Fruit fly (Drosophila melanogaster) whole organism, embryonic: ENCODE measurements around the gene CG45428.

Experiments
- Antp ChIP-seq: fragments of 200-800 bp; sonication (Bioruptor generic); optimal IDR thresholded peaks from 3 replicates; lab custom pipeline; 2016; ENCODE audit warnings: missing biosample characterization, missing genetic modification characterization
- Atf3 ChIP-seq: fragments of 200-800 bp; sonication (Bioruptor generic); optimal IDR thresholded peaks from 3 replicates; lab custom pipeline; 2016; ENCODE audit warnings: missing biosample characterization, missing genetic modification characterization
- CG10431 ChIP-seq: fragments of 200-800 bp; sonication (Bioruptor generic); optimal IDR thresholded peaks from 3 replicates; lab custom pipeline; 2018; ENCODE audit warnings: missing biosample characterization, mild to moderate bottlenecking, missing genetic modification characterization
- CG11398 ChIP-seq: fragments of 200-800 bp; sonication (Bioruptor generic); optimal IDR thresholded peaks from 2 replicates; lab custom pipeline; 2016; ENCODE audit warnings: missing biosample characterization, missing genetic modification characterization
- CG12219 ChIP-seq: fragments of 200-800 bp; sonication (Bioruptor generic); optimal IDR thresholded peaks from 3 replicates; lab custom pipeline; 2018; ENCODE audit warnings: missing biosample characterization, mild to moderate bottlenecking, missing genetic modification characterization
- CG12769 ChIP-seq: fragments of 200-800 bp; sonication (Bioruptor generic); optimal IDR thresholded peaks from 2 replicates; lab custom pipeline; 2019; ENCODE audit warnings: missing biosample characterization, mild to moderate bottlenecking, missing genetic modification characterization, moderate library complexity
- CG14965 ChIP-seq: fragments of 200-800 bp; sonication (Bioruptor generic); optimal IDR thresholded peaks from 2 replicates; lab custom pipeline; 2016; ENCODE audit warnings: missing biosample characterization, missing genetic modification characterization, borderline replicate concordance
- CG16815 ChIP-seq: fragments of 200-800 bp; sonication (Bioruptor generic); optimal IDR thresholded peaks from 3 replicates; lab custom pipeline; 2017; ENCODE audit warnings: missing biosample characterization, mild to moderate bottlenecking, missing genetic modification characterization
- CG17186 ChIP-seq: fragments of 200-800 bp; sonication (Bioruptor generic); optimal IDR thresholded peaks from 3 replicates; lab custom pipeline; 2017; ENCODE audit warnings: missing biosample characterization, missing genetic modification reagents, missing genetic modification characterization
- CG17612 ChIP-seq: fragments of 200-800 bp; sonication (Bioruptor generic); IDR thresholded peaks from 2 replicates; pipeline ENCODE4 v1.3.6; 2022; ENCODE audit warnings: missing biosample characterization, missing genetic modification characterization
- CG17829 ChIP-seq: fragments of 200-800 bp; optimal IDR thresholded peaks from 2 replicates; lab custom pipeline; 2019; ENCODE audit warnings: missing biosample characterization, mild to moderate bottlenecking, missing genetic modification characterization, moderate library complexity
- CG2199 ChIP-seq: fragments of 200-800 bp; sonication (Bioruptor generic); IDR thresholded peaks from 3 replicates; pipeline ENCODE4 v1.3.6; 2022; ENCODE audit warnings: missing biosample characterization, missing genetic modification characterization
- CG30431 ChIP-seq: fragments of 200-800 bp; sonication (Bioruptor generic); optimal IDR thresholded peaks from 2 replicates; lab custom pipeline; 2017; ENCODE audit warnings: missing biosample characterization, missing genetic modification characterization
- CG7745 ChIP-seq: fragments of 200-800 bp; sonication (Bioruptor generic); optimal IDR thresholded peaks from 2 replicates; lab custom pipeline; 2018; ENCODE audit warnings: missing biosample characterization, mild to moderate bottlenecking, missing genetic modification characterization, moderate library complexity
- CG7839 ChIP-seq: fragments of 200-800 bp; sonication (Bioruptor generic); optimal IDR thresholded peaks from 3 replicates; lab custom pipeline; 2018; ENCODE audit warnings: missing biosample characterization, mild to moderate bottlenecking, missing genetic modification characterization, moderate library complexity
- CG7928 ChIP-seq: fragments of 200-800 bp; sonication (Bioruptor generic); optimal IDR thresholded peaks from 2 replicates; lab custom pipeline; 2017; ENCODE audit warnings: missing biosample characterization, mild to moderate bottlenecking, missing genetic modification characterization
- CG8478 ChIP-seq: fragments of >200 bp; optimal IDR thresholded peaks from 2 replicates; lab custom pipeline; 2018
- CG9727 ChIP-seq: fragments of 200-800 bp; sonication (Bioruptor generic); optimal IDR thresholded peaks from 3 replicates; lab custom pipeline; 2017; ENCODE audit warnings: missing biosample characterization, mild to moderate bottlenecking, missing genetic modification characterization
- CG9817 ChIP-seq: fragments of 200-800 bp; sonication (Bioruptor generic); optimal IDR thresholded peaks from 2 replicates; lab custom pipeline; 2018; ENCODE audit warnings: missing biosample characterization, mild to moderate bottlenecking, missing genetic modification characterization, moderate library complexity
- Doc3 ChIP-seq: fragments of 200-800 bp; sonication (Bioruptor generic); IDR thresholded peaks from 3 replicates; pipeline ENCODE4 v1.3.6; 2022; ENCODE audit warnings: missing biosample characterization, missing genetic modification characterization; ENCODE audit not compliant: partially characterized antibody
- Fer1 ChIP-seq: fragments of 200-800 bp; sonication (Bioruptor generic); optimal IDR thresholded peaks from 2 replicates; lab custom pipeline; 2017; ENCODE audit warnings: missing biosample characterization, mild to moderate bottlenecking, missing genetic modification characterization
- Hmx ChIP-seq: fragments of 200-800 bp; sonication (Bioruptor generic); optimal IDR thresholded peaks from 2 replicates; lab custom pipeline; 2016; ENCODE audit warnings: missing biosample characterization, missing genetic modification characterization
- Hr3 ChIP-seq: fragments of 200-800 bp; sonication (Bioruptor generic); optimal IDR thresholded peaks from 3 replicates; lab custom pipeline; 2016; ENCODE audit warnings: missing biosample characterization, missing genetic modification characterization
- Lim3 ChIP-seq: fragments of 200-800 bp; sonication (Bioruptor generic); IDR thresholded peaks from 2 replicates; pipeline ENCODE4 v1.3.6; 2022; ENCODE audit warnings: missing biosample characterization, missing genetic modification characterization
- MESR4 ChIP-seq: fragments of 200-800 bp; sonication (Bioruptor generic); optimal IDR thresholded peaks from 2 replicates; lab custom pipeline; 2018; ENCODE audit warnings: missing biosample characterization, mild to moderate bottlenecking, missing genetic modification characterization, moderate library complexity
- Meics ChIP-seq: fragments of 200-800 bp; sonication (Bioruptor generic); optimal IDR thresholded peaks from 2 replicates; lab custom pipeline; 2017; ENCODE audit warnings: missing biosample characterization, mild to moderate bottlenecking, missing genetic modification characterization
- NC2α ChIP-seq: fragments of 200-800 bp; sonication (Bioruptor generic); optimal IDR thresholded peaks from 2 replicates; lab custom pipeline; 2016; ENCODE audit warnings: missing biosample characterization, missing genetic modification characterization
- Oli ChIP-seq: fragments of 200-800 bp; sonication (Bioruptor generic); optimal IDR thresholded peaks from 2 replicates; lab custom pipeline; 2018; ENCODE audit warnings: missing biosample characterization, mild to moderate bottlenecking, missing genetic modification characterization, moderate library complexity
- Poxn ChIP-seq: fragments of 200-800 bp; sonication (Bioruptor generic); IDR thresholded peaks from 2 replicates; pipeline ENCODE4 v1.3.6; 2022; ENCODE audit warnings: missing biosample characterization, missing genetic modification characterization
- Sry-δ ChIP-seq: fragments of 200-800 bp; sonication (Bioruptor generic); optimal IDR thresholded peaks from 2 replicates; lab custom pipeline; 2016; ENCODE audit warnings: missing biosample characterization, missing genetic modification characterization
- cas ChIP-seq: fragments of 200-800 bp; sonication (Bioruptor generic); IDR thresholded peaks from 2 replicates; pipeline ENCODE4 v1.3.6; 2022; ENCODE audit warnings: missing biosample characterization, missing genetic modification characterization
- cato ChIP-seq: fragments of 200-800 bp; sonication (Bioruptor generic); optimal IDR thresholded peaks from 2 replicates; lab custom pipeline; 2016; ENCODE audit warnings: missing biosample characterization, missing genetic modification characterization, borderline replicate concordance
- caup ChIP-seq: fragments of 200-800 bp; sonication (Bioruptor generic); optimal IDR thresholded peaks from 3 replicates; lab custom pipeline; 2017; ENCODE audit warnings: missing biosample characterization, mild to moderate bottlenecking, missing genetic modification characterization, moderate library complexity; ENCODE audit not compliant: severe bottlenecking
- dimm ChIP-seq: fragments of 200-800 bp; sonication (Bioruptor generic); IDR thresholded peaks from 2 replicates; pipeline ENCODE4 v1.3.6; 2022; ENCODE audit warnings: missing biosample characterization, missing genetic modification characterization
- eve ChIP-seq, 2 experiments: fragments of >200 bp; optimal IDR thresholded peaks; 2 replicates each; lab custom pipeline; 2017; ENCODE audit warnings: missing biosample characterization in 2 of 2, missing genetic modification characterization in 2 of 2
- fd96Cb ChIP-seq: fragments of 200-800 bp; sonication (Bioruptor generic); optimal IDR thresholded peaks from 2 replicates; lab custom pipeline; 2018; ENCODE audit warnings: missing biosample characterization, mild to moderate bottlenecking, missing genetic modification characterization, moderate library complexity
- kay ChIP-seq: fragments of 200-800 bp; sonication (Bioruptor generic); optimal IDR thresholded peaks from 2 replicates; lab custom pipeline; 2016; ENCODE audit warnings: missing biosample characterization, missing genetic modification characterization
- lilli ChIP-seq: fragments of 200-800 bp; sonication (Bioruptor generic); optimal IDR thresholded peaks from 3 replicates; lab custom pipeline; 2016; ENCODE audit warnings: missing biosample characterization, missing genetic modification characterization
- nerfin-1 ChIP-seq: fragments of 200-800 bp; sonication (Bioruptor generic); optimal IDR thresholded peaks from 3 replicates; lab custom pipeline; 2019; ENCODE audit warnings: missing biosample characterization, mild to moderate bottlenecking, missing genetic modification characterization, moderate library complexity
- pan ChIP-seq, 4 experiments: fragments of >200 bp in 3 of 4; fragments of 200-800 bp in 1 of 4; sonication (Bioruptor generic) in 1 of 4; optimal IDR thresholded peaks in 3 of 4; IDR thresholded peaks in 1 of 4; 2 replicates each; pipeline versions ENCODE4 v1.3.6 to Lab custom; 2017 to 2022; ENCODE audit warnings: missing biosample characterization in 2 of 4, missing genetic modification characterization in 2 of 4, mixed read lengths in 1 of 4
- phol ChIP-seq: fragments of 200-800 bp; sonication (Bioruptor generic); optimal IDR thresholded peaks from 3 replicates; lab custom pipeline; 2018; ENCODE audit warnings: missing biosample characterization, mild to moderate bottlenecking, missing genetic modification characterization, moderate library complexity
- prd ChIP-seq, 3 experiments: fragments of >200 bp in 2 of 3; fragments of 200-800 bp in 1 of 3; sonication (Bioruptor generic) in 1 of 3; optimal IDR thresholded peaks in 2 of 3; IDR thresholded peaks in 1 of 3; 2 replicates in 2 of 3; 3 replicates in 1 of 3; pipeline versions ENCODE4 v1.3.6 to Lab custom; 2017 to 2022; ENCODE audit warnings: missing biosample characterization in 1 of 3, missing genetic modification characterization in 1 of 3
- ranshi ChIP-seq: fragments of 200-800 bp; sonication (Bioruptor generic); IDR thresholded peaks from 2 replicates; pipeline ENCODE4 v1.3.6; 2022; ENCODE audit warnings: missing biosample characterization, missing genetic modification characterization
- schlank ChIP-seq: fragments of 200-800 bp; sonication (Bioruptor generic); optimal IDR thresholded peaks from 2 replicates; lab custom pipeline; 2018; ENCODE audit warnings: missing biosample characterization, mild to moderate bottlenecking, missing genetic modification characterization
- sd ChIP-seq: fragments of 200-800 bp; sonication (Bioruptor generic); optimal IDR thresholded peaks from 3 replicates; lab custom pipeline; 2018; ENCODE audit warnings: missing biosample characterization, mild to moderate bottlenecking, missing genetic modification characterization, moderate library complexity
- slou ChIP-seq: fragments of 200-800 bp; sonication (Bioruptor generic); optimal IDR thresholded peaks from 3 replicates; lab custom pipeline; 2016; ENCODE audit warnings: missing biosample characterization, missing genetic modification characterization
- twi ChIP-seq: fragments of 200-800 bp; optimal IDR thresholded peaks from 2 replicates; lab custom pipeline; 2019; ENCODE audit warnings: missing biosample characterization, mild to moderate bottlenecking, missing genetic modification characterization, moderate library complexity
- z ChIP-seq: fragments of 200-800 bp; sonication (Bioruptor generic); IDR thresholded peaks from 3 replicates; pipeline ENCODE4 v1.3.6; 2022; ENCODE audit warnings: missing biosample characterization, missing genetic modification characterization

Gene CG45428

dm6 chr3L:22835144-22835964, 1.5 kb downstream of the CG45428 start, which contains the start of gene jim (continued):
- peak; percentile 68 for TF ChIP-seq Fer1 (GFP tag; lab: Kevin White, UChicago)
- no peak for TF ChIP-seq Oli (tag; lab: Kevin White, UChicago)
- peak; percentile 93 for TF ChIP-seq CG12769 (tag; lab: Kevin White, UChicago)
- TF ChIP-seq CG12219 (GFP tag; lab: Kevin White, UChicago), result no peak
- no peak for TF ChIP-seq phol (tag; lab: Kevin White, UChicago)
- TF ChIP-seq CG17829, result no peak
- 0 out of 3 replicates have a peak, but pooled peaks have one; percentile 12 for TF ChIP-seq z
- no peak for TF ChIP-seq CG30431 (GFP tag; lab: Kevin White, UChicago)
- TF ChIP-seq kay (GFP tag; lab: Kevin White, UChicago), result no peak
- no peak for TF ChIP-seq CG7745 (tag; lab: Kevin White, UChicago)
- TF ChIP-seq NC2α (GFP tag; lab: Kevin White, UChicago), result no peak
- TF ChIP-seq eve (GFP tag; optimal IDR thresholded peaks at IDR 0.05; lab: Kevin White, UChicago), result no peak
- no peak for TF ChIP-seq CG7928
- no peak for TF ChIP-seq CG8478 (lab: Kevin White, UChicago)
- TF ChIP-seq cas (GFP tag; lab: Robert Waterston, UW), result no peak
- no peak for TF ChIP-seq dimm (GFP tag; lab: Robert Waterston, UW)
- no peak for TF ChIP-seq MESR4 (GFP tag; lab: Kevin White, UChicago)
- no peak for TF ChIP-seq CG17186 (GFP tag; lab: Kevin White, UChicago)
- TF ChIP-seq Hr3 (GFP tag; lab: Kevin White, UChicago), result no peak
- no peak for TF ChIP-seq Hmx (GFP tag; lab: Kevin White, UChicago)
- no peak for TF ChIP-seq CG10431
- no peak for TF ChIP-seq prd (optimal IDR thresholded peaks at IDR 0.05; lab: Kevin White, UChicago)
- TF ChIP-seq prd (GFP tag; IDR thresholded peaks at IDR 0.05; lab: Robert Waterston, UW), result no peak
- TF ChIP-seq CG9727 (GFP tag; lab: Kevin White, UChicago), result no peak
- TF ChIP-seq CG17612 (GFP tag; lab: Robert Waterston, UW), result no peak
- TF ChIP-seq sd (tag; lab: Kevin White, UChicago), result no peak
- TF ChIP-seq CG2199, result no peak
- TF ChIP-seq lilli (GFP tag; lab: Kevin White, UChicago), result no peak
- TF ChIP-seq slou (GFP tag; lab: Kevin White, UChicago), result no peak
- TF ChIP-seq cato, result no peak
- TF ChIP-seq CG11398, result no peak
- TF ChIP-seq Doc3 (GFP tag; lab: Robert Waterston, UW), result no peak
- peak; percentile 36 for TF ChIP-seq nerfin-1
- no peak for TF ChIP-seq CG16815 (GFP tag; lab: Kevin White, UChicago)
- no peak for TF ChIP-seq twi (tag; lab: Kevin White, UChicago)
- TF ChIP-seq Meics (GFP tag; lab: Kevin White, UChicago), result peak; percentile 4
- TF ChIP-seq CG9817, result no peak
- no peak for TF ChIP-seq fd96Cb (tag; lab: Kevin White, UChicago)
- no peak for TF ChIP-seq CG14965 (GFP tag; lab: Kevin White, UChicago)
- no peak for TF ChIP-seq pan (optimal IDR thresholded peaks at IDR 0.05; lab: Kevin White, UChicago)
- no peak for TF ChIP-seq pan (GFP tag; optimal IDR thresholded peaks at IDR 0.05 in 1 of 2, IDR thresholded peaks at IDR 0.05 in 1 of 2)
- TF ChIP-seq ranshi (GFP tag; lab: Robert Waterston, UW), result no peak; the same call in 1 of the 2 replicates
- TF ChIP-seq schlank (tag; lab: Kevin White, UChicago), result no peak
- no peak for TF ChIP-seq CG7839 (tag; lab: Kevin White, UChicago)
- TF ChIP-seq caup, result peak; percentile 44
- no peak for TF ChIP-seq Sry-δ
- no peak for TF ChIP-seq Atf3 (GFP tag; lab: Kevin White, UChicago)
- no peak for TF ChIP-seq Poxn (GFP tag; lab: Robert Waterston, UW)
- TF ChIP-seq Lim3 (GFP tag; lab: Robert Waterston, UW), result no peak
- TF ChIP-seq Antp, result no peak
